Worm (Caenorhabditis elegans): ENCODE results near the gene F40G9.14.

DNA sequence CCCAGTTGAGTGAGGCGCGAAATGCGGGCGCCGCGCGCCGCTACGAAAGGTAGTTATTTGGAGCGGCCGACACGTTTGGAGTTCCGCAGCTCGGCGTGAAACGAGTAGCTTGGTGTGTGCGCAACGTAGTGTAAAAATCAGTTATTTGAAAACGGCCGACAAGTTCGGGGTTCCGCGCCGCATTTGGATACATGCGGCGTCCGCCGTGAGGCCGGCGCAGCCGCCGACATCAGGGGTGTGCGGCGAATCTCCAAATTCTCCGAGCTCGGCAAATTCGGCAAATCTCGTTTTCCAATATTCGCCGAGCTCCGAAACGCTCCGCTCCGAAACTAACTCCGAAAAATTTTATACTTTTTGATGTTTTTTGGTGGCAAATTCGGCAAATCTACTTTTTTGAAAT is 19.6 kb downstream of the F40G9.14 start:
- TF ChIP-seq ama-1 (optimal IDR thresholded peaks at IDR 0.05) (no peak), hmg-4 (GFP tag; optimal IDR thresholded peaks at IDR 0.05) (no peak), scrt-1 (GFP tag; IDR thresholded peaks at IDR 0.05) (no peak), F13C5.2 (tag; optimal IDR thresholded peaks at IDR 0.05) (no peak), tbx-11 (GFP tag; IDR thresholded peaks at IDR 0.05) (no peak), tra-4 (tag; optimal IDR thresholded peaks at IDR 0.05) (no peak)
